Fruit fly (Drosophila melanogaster): ENCODE data around the gene hth.

hth gene

dm6 chr3R:10475949-10476348 lies 163.4 kb downstream of the hth start:
- TF ChIP-seq CG8301 (tag; optimal IDR thresholded peaks at IDR 0.05) (peak; percentile 26), Ets98B (GFP tag; IDR thresholded peaks at IDR 0.05) (no peak), CG9948 (tag; optimal IDR thresholded peaks at IDR 0.05) (peak; percentile 36), CG17806 (tag; optimal IDR thresholded peaks at IDR 0.05) (peak; percentile 59), CG15710 (tag; optimal IDR thresholded peaks at IDR 0.05) (peak; percentile 41), CG14655 (GFP tag; optimal IDR thresholded peaks at IDR 0.05) (peak; percentile 52), EcR (GFP tag; optimal IDR thresholded peaks at IDR 0.05) (no peak), CG34367 (tag; optimal IDR thresholded peaks at IDR 0.05) (peak; percentile 21), Snoo (tag; optimal IDR thresholded peaks at IDR 0.05) (peak; percentile 25), Pif1B (GFP tag; optimal IDR thresholded peaks at IDR 0.05) (peak; percentile 18), CG4496 (GFP tag; IDR thresholded peaks at IDR 0.05) (no peak), fd96Ca (GFP tag; IDR thresholded peaks at IDR 0.05) (no peak), CG12605 (GFP tag; IDR thresholded peaks at IDR 0.05) (no peak), CG8159 (tag; optimal IDR thresholded peaks at IDR 0.05) (peak; percentile 42), CG13204 (GFP tag; optimal IDR thresholded peaks at IDR 0.05) (no peak)

- TF ChIP-seq CG14655 (GFP tag; optimal IDR thresholded peaks at IDR 0.05): peak; percentile 68
- TF ChIP-seq D1 (tag; optimal IDR thresholded peaks at IDR 0.05): no peak
- TF ChIP-seq CG4496 (GFP tag; IDR thresholded peaks at IDR 0.05): no peak
- peak; percentile 48 for TF ChIP-seq CG17806 (tag; optimal IDR thresholded peaks at IDR 0.05)
- no peak for TF ChIP-seq CG10348 (GFP tag; IDR thresholded peaks at IDR 0.05)
- no peak for TF ChIP-seq Snoo (tag; optimal IDR thresholded peaks at IDR 0.05)
- peak; percentile 64 for TF ChIP-seq CG9948 (tag; optimal IDR thresholded peaks at IDR 0.05)
- peak; percentile 27 for TF ChIP-seq CG15710 (tag; optimal IDR thresholded peaks at IDR 0.05)
- TF ChIP-seq EcR (GFP tag; optimal IDR thresholded peaks at IDR 0.05): no peak
- no peak for TF ChIP-seq CG12605 (GFP tag; IDR thresholded peaks at IDR 0.05)
- TF ChIP-seq Ets98B (GFP tag; IDR thresholded peaks at IDR 0.05): no peak
- no peak for TF ChIP-seq CG13204 (GFP tag; optimal IDR thresholded peaks at IDR 0.05)
- TF ChIP-seq rn (GFP tag; IDR thresholded peaks at IDR 0.05): no peak
- TF ChIP-seq CG8159 (tag; optimal IDR thresholded peaks at IDR 0.05): peak; percentile 49
- no peak for TF ChIP-seq Pif1B (GFP tag; optimal IDR thresholded peaks at IDR 0.05)
- no peak for TF ChIP-seq CG32121 (GFP tag; IDR thresholded peaks at IDR 0.05)
- no peak for TF ChIP-seq gl (tag; optimal IDR thresholded peaks at IDR 0.05)
- peak; percentile 62 for TF ChIP-seq CG8301 (tag; optimal IDR thresholded peaks at IDR 0.05)
- peak; percentile 7 for TF ChIP-seq CG34367 (tag; optimal IDR thresholded peaks at IDR 0.05)
- TF ChIP-seq Pif1A (GFP tag; optimal IDR thresholded peaks at IDR 0.05): no peak
- no peak for TF ChIP-seq fd96Ca (GFP tag; IDR thresholded peaks at IDR 0.05)
Measured at dm6 chr3R:10471753-10472152, 167.6 kb downstream of the hth start.

- TF ChIP-seq D1 (tag; optimal IDR thresholded peaks at IDR 0.05): peak; percentile 25
- peak; percentile 57 for TF ChIP-seq Ets98B (GFP tag; IDR thresholded peaks at IDR 0.05)
- 0 out of 2 replicates have a peak, but pooled peaks have one; percentile 19 for TF ChIP-seq CG32121 (GFP tag; IDR thresholded peaks at IDR 0.05)
- peak; percentile 23 for TF ChIP-seq Snoo (tag; optimal IDR thresholded peaks at IDR 0.05)
- TF ChIP-seq CG4496 (GFP tag; IDR thresholded peaks at IDR 0.05): peak; percentile 84
- peak; percentile 51; the same call in 1 of the 2 replicates for TF ChIP-seq rn (GFP tag; IDR thresholded peaks at IDR 0.05)
- peak; percentile 90 for TF ChIP-seq CG14655 (GFP tag; optimal IDR thresholded peaks at IDR 0.05)
- peak; percentile 75 for TF ChIP-seq CG8159 (tag; optimal IDR thresholded peaks at IDR 0.05)
- TF ChIP-seq CG13204 (GFP tag; optimal IDR thresholded peaks at IDR 0.05): peak; percentile 32
- peak; percentile 52; the same call in 1 of the 2 replicates for TF ChIP-seq CG12605 (GFP tag; IDR thresholded peaks at IDR 0.05)
- TF ChIP-seq Pif1A (GFP tag; optimal IDR thresholded peaks at IDR 0.05): peak; percentile 83
- peak; percentile 79 for TF ChIP-seq CG17806 (tag; optimal IDR thresholded peaks at IDR 0.05)
- TF ChIP-seq CG15710 (tag; optimal IDR thresholded peaks at IDR 0.05): peak; percentile 72
- TF ChIP-seq CG9948 (tag; optimal IDR thresholded peaks at IDR 0.05): peak; percentile 86
- peak; percentile 72 for TF ChIP-seq gl (tag; optimal IDR thresholded peaks at IDR 0.05)
- TF ChIP-seq CG10348 (GFP tag; IDR thresholded peaks at IDR 0.05): no peak
- TF ChIP-seq EcR (GFP tag; optimal IDR thresholded peaks at IDR 0.05): no peak
- peak; percentile 80 for TF ChIP-seq CG8301 (tag; optimal IDR thresholded peaks at IDR 0.05)
- peak; percentile 78; the same call in 2 of the 3 replicates for TF ChIP-seq fd96Ca (GFP tag; IDR thresholded peaks at IDR 0.05)
- TF ChIP-seq CG34367 (tag; optimal IDR thresholded peaks at IDR 0.05): peak; percentile 81
- peak; percentile 70 for TF ChIP-seq Pif1B (GFP tag; optimal IDR thresholded peaks at IDR 0.05)
Measured at dm6 chr3R:10468207-10468606, 171.2 kb downstream of the hth start.

dm6 chr3R:10466299-10466698 lies 173.1 kb downstream of the hth start:
- no peak for TF ChIP-seq gl (tag; optimal IDR thresholded peaks at IDR 0.05)
- TF ChIP-seq CG34367 (tag; optimal IDR thresholded peaks at IDR 0.05): peak; percentile 41
- no peak for TF ChIP-seq CG10348 (GFP tag; IDR thresholded peaks at IDR 0.05)
- no peak for TF ChIP-seq CG13204 (GFP tag; optimal IDR thresholded peaks at IDR 0.05)
- peak; percentile 68 for TF ChIP-seq CG8159 (tag; optimal IDR thresholded peaks at IDR 0.05)
- TF ChIP-seq EcR (GFP tag; optimal IDR thresholded peaks at IDR 0.05): no peak
- TF ChIP-seq CG14655 (GFP tag; optimal IDR thresholded peaks at IDR 0.05): peak; percentile 62
- peak; percentile 60 for TF ChIP-seq CG15710 (tag; optimal IDR thresholded peaks at IDR 0.05)
- no peak for TF ChIP-seq Ets98B (GFP tag; IDR thresholded peaks at IDR 0.05)
- TF ChIP-seq rn (GFP tag; IDR thresholded peaks at IDR 0.05): no peak
- TF ChIP-seq CG17806 (tag; optimal IDR thresholded peaks at IDR 0.05): peak; percentile 70
- TF ChIP-seq fd96Ca (GFP tag; IDR thresholded peaks at IDR 0.05): no peak
- TF ChIP-seq CG8301 (tag; optimal IDR thresholded peaks at IDR 0.05): peak; percentile 28
- no peak for TF ChIP-seq Pif1B (GFP tag; optimal IDR thresholded peaks at IDR 0.05)
- TF ChIP-seq D1 (tag; optimal IDR thresholded peaks at IDR 0.05): no peak
- TF ChIP-seq Pif1A (GFP tag; optimal IDR thresholded peaks at IDR 0.05): peak; percentile 33
- peak; percentile 64 for TF ChIP-seq CG9948 (tag; optimal IDR thresholded peaks at IDR 0.05)
- no peak for TF ChIP-seq CG4496 (GFP tag; IDR thresholded peaks at IDR 0.05)
- no peak for TF ChIP-seq CG12605 (GFP tag; IDR thresholded peaks at IDR 0.05)
- no peak for TF ChIP-seq CG32121 (GFP tag; IDR thresholded peaks at IDR 0.05)
- peak; percentile 38 for TF ChIP-seq Snoo (tag; optimal IDR thresholded peaks at IDR 0.05)

dm6 chr3R:10463548-10463947 lies 175.8 kb downstream of the hth start:
- peak; percentile 53 for TF ChIP-seq CG14655 (GFP tag; optimal IDR thresholded peaks at IDR 0.05)
- peak; percentile 63 for TF ChIP-seq CG8159 (tag; optimal IDR thresholded peaks at IDR 0.05)
- TF ChIP-seq Pif1B (GFP tag; optimal IDR thresholded peaks at IDR 0.05): no peak
- no peak for TF ChIP-seq rn (GFP tag; IDR thresholded peaks at IDR 0.05)
- TF ChIP-seq CG9948 (tag; optimal IDR thresholded peaks at IDR 0.05): peak; percentile 27
- TF ChIP-seq CG32121 (GFP tag; IDR thresholded peaks at IDR 0.05): no peak
- peak; percentile 22 for TF ChIP-seq gl (tag; optimal IDR thresholded peaks at IDR 0.05)
- no peak for TF ChIP-seq CG10348 (GFP tag; IDR thresholded peaks at IDR 0.05)
- no peak for TF ChIP-seq Pif1A (GFP tag; optimal IDR thresholded peaks at IDR 0.05)
- TF ChIP-seq CG17806 (tag; optimal IDR thresholded peaks at IDR 0.05): peak; percentile 56
- no peak for TF ChIP-seq EcR (GFP tag; optimal IDR thresholded peaks at IDR 0.05)
- peak; percentile 29 for TF ChIP-seq CG8301 (tag; optimal IDR thresholded peaks at IDR 0.05)
- no peak for TF ChIP-seq CG12605 (GFP tag; IDR thresholded peaks at IDR 0.05)
- peak; percentile 47 for TF ChIP-seq CG15710 (tag; optimal IDR thresholded peaks at IDR 0.05)
- no peak for TF ChIP-seq CG13204 (GFP tag; optimal IDR thresholded peaks at IDR 0.05)
- TF ChIP-seq CG34367 (tag; optimal IDR thresholded peaks at IDR 0.05): peak; percentile 38
- TF ChIP-seq Snoo (tag; optimal IDR thresholded peaks at IDR 0.05): no peak
- TF ChIP-seq Ets98B (GFP tag; IDR thresholded peaks at IDR 0.05): no peak

All from whole organism, pupa.